Fruit fly (Drosophila melanogaster): ENCODE results near the gene CG17177.

DNA sequence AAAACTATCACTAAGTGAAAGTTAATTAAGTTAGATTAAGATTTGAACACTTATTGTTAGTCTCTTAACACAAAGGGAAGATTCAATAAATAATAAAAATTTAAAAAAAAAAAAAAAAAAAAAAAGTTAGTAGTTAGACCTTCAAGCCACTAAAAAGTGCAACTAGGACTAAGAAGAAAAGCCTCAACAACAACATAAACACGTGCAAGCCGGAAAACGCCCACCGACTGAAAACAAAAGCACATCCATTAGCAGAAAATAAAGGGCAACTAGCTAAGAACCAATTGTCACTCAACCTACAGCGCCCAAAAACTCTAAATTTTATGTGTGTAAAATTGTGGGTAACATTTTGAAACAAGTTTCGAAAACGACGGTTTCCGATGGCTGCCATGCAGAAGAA lies 27.0 kb upstream of the CG17177 start, which contains the start of gene CG13473:
- TF ChIP-seq CG10631 (GFP tag; optimal IDR thresholded peaks at IDR 0.05), result no peak
- no peak for TF ChIP-seq eg (GFP tag; IDR thresholded peaks at IDR 0.05)
- TF ChIP-seq Hr4 (GFP tag; optimal IDR thresholded peaks at IDR 0.05), result no peak
- TF ChIP-seq spab (GFP tag; optimal IDR thresholded peaks at IDR 0.05), result no peak
- no peak for TF ChIP-seq CG8319 (GFP tag; optimal IDR thresholded peaks at IDR 0.05)
- no peak for TF ChIP-seq achi (GFP tag; optimal IDR thresholded peaks at IDR 0.05)
- TF ChIP-seq cyc (GFP tag; optimal IDR thresholded peaks at IDR 0.05), result no peak
- no peak for TF ChIP-seq Eip93F (GFP tag; optimal IDR thresholded peaks at IDR 0.05)
- TF ChIP-seq CG31627 (GFP tag; optimal IDR thresholded peaks at IDR 0.05), result no peak
- no peak for TF ChIP-seq Met (GFP tag; optimal IDR thresholded peaks at IDR 0.05)
- TF ChIP-seq dsx (GFP tag; optimal IDR thresholded peaks at IDR 0.05; ENCODE audit: poor library complexity, severe bottlenecking), result no peak
- TF ChIP-seq Gug (GFP tag; IDR thresholded peaks at IDR 0.05), result no peak
- no peak for TF ChIP-seq Sox102F (GFP tag; optimal IDR thresholded peaks at IDR 0.05)
- TF ChIP-seq Hr39 (GFP tag; optimal IDR thresholded peaks at IDR 0.05), result no peak
